Fruit fly (Drosophila melanogaster) whole organism, prepupa: ENCODE results near the gene Atg18a.
"Not testable (repeated sequence)": the region's sequence is repeated elsewhere in the genome, so short reads cannot be mapped to it uniquely, and the experiment has no call there.

Source experiments
- CG10631 ChIP-seq: fragments of 200-800 bp; sonication (Bioruptor generic); optimal IDR thresholded peaks from 2 replicates; lab custom pipeline; 2016; ENCODE audit warnings: missing biosample characterization, missing genetic modification characterization
- CG34406 ChIP-seq: fragments of 200-800 bp; sonication (Bioruptor generic); optimal IDR thresholded peaks from 3 replicates; lab custom pipeline; 2016; ENCODE audit warnings: missing biosample characterization, missing genetic modification characterization
- CG6854 ChIP-seq: fragments of 200-800 bp; sonication (Bioruptor generic); optimal IDR thresholded peaks from 2 replicates; lab custom pipeline; 2017; ENCODE audit warnings: missing biosample characterization, mild to moderate bottlenecking, missing genetic modification characterization
- Gug ChIP-seq: fragments of 200-800 bp; sonication (Bioruptor generic); IDR thresholded peaks from 2 replicates; pipeline ENCODE4 v1.3.6; 2022; ENCODE audit warnings: missing biosample characterization, missing genetic modification characterization
- Lpt ChIP-seq: fragments of 200-800 bp; sonication (Bioruptor generic); optimal IDR thresholded peaks from 3 replicates; lab custom pipeline; 2016; ENCODE audit warnings: missing biosample characterization, missing genetic modification characterization
- fd59A ChIP-seq: fragments of 200-800 bp; sonication (Bioruptor generic); optimal IDR thresholded peaks from 2 replicates; lab custom pipeline; 2017; ENCODE audit warnings: missing biosample characterization, mild to moderate bottlenecking, missing genetic modification characterization, missing genetic modification reagents

DNA sequence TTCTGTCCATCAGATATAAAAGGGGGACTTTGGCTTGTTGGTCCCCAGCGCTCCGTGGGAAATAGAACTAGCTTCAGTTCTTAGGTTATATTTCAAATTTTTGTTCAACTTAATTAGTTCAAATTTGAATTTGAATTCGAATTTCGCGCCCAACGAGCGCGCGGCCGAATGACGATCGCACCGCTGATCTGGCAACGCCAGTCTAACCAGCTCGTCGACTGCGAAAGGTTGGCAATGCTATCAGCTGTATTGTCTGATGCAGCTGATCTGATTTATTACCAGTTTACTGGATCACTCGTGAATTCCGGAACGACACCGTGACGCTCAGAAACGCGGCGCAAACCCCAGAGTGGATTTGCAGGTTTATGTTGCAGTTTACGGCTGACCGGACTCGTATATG is 51.7 kb downstream of the Atg18a start, which contains the start of gene Dscam4:
- not testable (repeated sequence) for TF ChIP-seq fd59A (GFP tag; lab: Kevin White, UChicago); CG10631 (GFP tag; lab: Kevin White, UChicago); CG34406; Lpt (GFP tag; lab: Kevin White, UChicago); CG6854 (GFP tag; lab: Kevin White, UChicago); Gug
